Comparison of ENCODE assay signal across 7 worm cellular contexts in genomic region chrIII:5563680-5564079, ce11.
A peak's percentile ranks its signal among the peaks of the same experiment; 100 is the strongest.
TF ChIP-seq lines count a peak whose summit lies in the region.

No protein-coding gene starts in this region.

TF ChIP-seq in whole organism, L1 larva, 84 proteins besides CTCF, POLR2A, EP300 and RAD21 (continues in another document):
- peak; percentile 69 for TF ChIP-seq nhr-71 (tag; optimal IDR thresholded peaks at IDR 0.05; lab: Kevin White, UChicago)
- peak; percentile 15 for TF ChIP-seq swsn-7 (tag; optimal IDR thresholded peaks at IDR 0.05; lab: Kevin White, UChicago)
- TF ChIP-seq lsy-2 (tag; optimal IDR thresholded peaks at IDR 0.05; lab: Kevin White, UChicago) = peak; percentile 10 to 49
- peak; percentile 11 to 19 for TF ChIP-seq efl-1 (optimal IDR thresholded peaks at IDR 0.05; lab: Kevin White, UChicago)
- TF ChIP-seq efl-1 (GFP tag; optimal IDR thresholded peaks at IDR 0.05 in 1 of 2; lab: Kevin White, UChicago) = peak in 1 of 2 experiments; percentile 87
- TF ChIP-seq tbx-2 (tag; optimal IDR thresholded peaks at IDR 0.05; lab: Kevin White, UChicago) = peak; percentile 31
- peak; percentile 69 for TF ChIP-seq dsc-1 (tag; optimal IDR thresholded peaks at IDR 0.05; lab: Kevin White, UChicago)
- no peak for TF ChIP-seq egl-13 (tag; optimal IDR thresholded peaks at IDR 0.05; lab: Kevin White, UChicago)
- peak; percentile 54 for TF ChIP-seq rnt-1 (tag; optimal IDR thresholded peaks at IDR 0.05; lab: Kevin White, UChicago)
- no peak for TF ChIP-seq ceh-90 (tag; optimal IDR thresholded peaks at IDR 0.05; lab: Kevin White, UChicago)
- TF ChIP-seq mef-2 (tag; optimal IDR thresholded peaks at IDR 0.05; lab: Kevin White, UChicago) = no peak
- TF ChIP-seq snu-23 (GFP tag; optimal IDR thresholded peaks at IDR 0.05; lab: Kevin White, UChicago) = peak; percentile 41
- peak; percentile 12 for TF ChIP-seq mep-1 (tag; optimal IDR thresholded peaks at IDR 0.05; lab: Kevin White, UChicago)

TF ChIP-seq in whole organism, L2 larva, 48 proteins besides CTCF, POLR2A, EP300 and RAD21:
- TF ChIP-seq elt-3 (tag; optimal IDR thresholded peaks at IDR 0.05; lab: Kevin White, UChicago) (no peak), lsy-2 (tag; optimal IDR thresholded peaks at IDR 0.05; lab: Kevin White, UChicago) (peak in 1 of 2 experiments; percentile 23), F13H6.1 (tag; optimal IDR thresholded peaks at IDR 0.05; lab: Kevin White, UChicago) (peak; percentile 70), ceh-16 (tag; optimal IDR thresholded peaks at IDR 0.05; lab: Kevin White, UChicago) (no peak), nhr-129 (tag; optimal IDR thresholded peaks at IDR 0.05; lab: Kevin White, UChicago) (peak; percentile 76), C34F6.9 (tag; optimal IDR thresholded peaks at IDR 0.05; lab: Kevin White, UChicago) (peak; percentile 19)

TF ChIP-seq in whole organism, L3 larva, 47 proteins besides CTCF, POLR2A, EP300 and RAD21:
- TF ChIP-seq ztf-4 (tag; optimal IDR thresholded peaks at IDR 0.05; lab: Kevin White, UChicago) (no peak), nfya-1 (tag; optimal IDR thresholded peaks at IDR 0.05; lab: Kevin White, UChicago; ENCODE audit: insufficient read depth) (peak; percentile 23)
TF ChIP-seq in whole organism, L3 larva: peak in this region for 1.

TF ChIP-seq in whole organism, L4 larva, 104 proteins besides CTCF, POLR2A, EP300 and RAD21:
- TF ChIP-seq jun-1 (tag; optimal IDR thresholded peaks at IDR 0.05; lab: Kevin White, UChicago) = no peak
- peak; percentile 50 for TF ChIP-seq nhr-11 (tag; optimal IDR thresholded peaks at IDR 0.05; lab: Kevin White, UChicago)
- TF ChIP-seq daf-16 (GFP tag; optimal IDR thresholded peaks at IDR 0.05; lab: Kevin White, UChicago) = peak in 1 of 2 experiments; percentile 15
- TF ChIP-seq daf-16 (tag; optimal IDR thresholded peaks at IDR 0.05; lab: Kevin White, UChicago) = no peak
- TF ChIP-seq set-16 (GFP tag; IDR thresholded peaks at IDR 0.05; lab: Robert Waterston, UW) = peak; percentile 20; the same call in 1 of the 2 replicates
- peak in 1 of 2 experiments; percentile 6 for TF ChIP-seq unc-62 (GFP tag; optimal IDR thresholded peaks at IDR 0.05 in 1 of 2; lab: Kevin White, UChicago)
- no peak for TF ChIP-seq unc-62 (tag; optimal IDR thresholded peaks at IDR 0.05; lab: Kevin White, UChicago)
- no peak for TF ChIP-seq duxl-1 (tag; optimal IDR thresholded peaks at IDR 0.05; lab: Kevin White, UChicago; ENCODE audit: poor library complexity)
- TF ChIP-seq nhr-28 (tag; optimal IDR thresholded peaks at IDR 0.05; lab: Kevin White, UChicago) = peak; percentile 5
- TF ChIP-seq mxl-3 (GFP tag; optimal IDR thresholded peaks at IDR 0.05; lab: Kevin White, UChicago) = peak; percentile 31
- peak; percentile 52 for TF ChIP-seq hlh-11 (tag; optimal IDR thresholded peaks at IDR 0.05; lab: Kevin White, UChicago)
- no peak for TF ChIP-seq php-3 (GFP tag; IDR thresholded peaks at IDR 0.05; lab: Robert Waterston, UW)

TF ChIP-seq in whole organism, late embryonic, 69 proteins besides CTCF, POLR2A, EP300 and RAD21 (continues in another document):
- no peak for TF ChIP-seq ceh-6 (GFP tag; optimal IDR thresholded peaks at IDR 0.05; lab: Kevin White, UChicago)
- TF ChIP-seq hlh-15 (tag; optimal IDR thresholded peaks at IDR 0.05; lab: Kevin White, UChicago) = no peak
- TF ChIP-seq sox-2 (GFP tag; IDR thresholded peaks at IDR 0.05; lab: Robert Waterston, UW) = no peak
- no peak for TF ChIP-seq fax-1 (tag; optimal IDR thresholded peaks at IDR 0.05; lab: Kevin White, UChicago)
- TF ChIP-seq ztf-16 (tag; optimal IDR thresholded peaks at IDR 0.05; lab: Kevin White, UChicago) = no peak
- no peak for TF ChIP-seq sdc-2 (tag; optimal IDR thresholded peaks at IDR 0.05; lab: Kevin White, UChicago)
- no peak for TF ChIP-seq fkh-6 (tag; optimal IDR thresholded peaks at IDR 0.05; lab: Kevin White, UChicago)
- TF ChIP-seq gmeb-2 (tag; optimal IDR thresholded peaks at IDR 0.05; lab: Kevin White, UChicago) = no peak
- no peak for TF ChIP-seq mec-3 (tag; optimal IDR thresholded peaks at IDR 0.05; lab: Kevin White, UChicago; ENCODE audit: borderline replicate concordance)
- TF ChIP-seq ceh-9 (tag; optimal IDR thresholded peaks at IDR 0.05; lab: Kevin White, UChicago) = no peak
- TF ChIP-seq ceh-14 (tag; optimal IDR thresholded peaks at IDR 0.05; lab: Kevin White, UChicago) = no peak
- TF ChIP-seq ceh-19 (GFP tag; optimal IDR thresholded peaks at IDR 0.05; lab: Kevin White, UChicago) = no peak
- no peak for TF ChIP-seq pha-2 (tag; optimal IDR thresholded peaks at IDR 0.05; lab: Kevin White, UChicago)
- no peak for TF ChIP-seq F13H6.1 (tag; optimal IDR thresholded peaks at IDR 0.05; lab: Kevin White, UChicago)
- no peak for TF ChIP-seq unc-42 (tag; optimal IDR thresholded peaks at IDR 0.05; lab: Kevin White, UChicago)
- peak; percentile 42 for TF ChIP-seq unc-55 (GFP tag; optimal IDR thresholded peaks at IDR 0.05; lab: Kevin White, UChicago)
- no peak for TF ChIP-seq odd-2 (tag; optimal IDR thresholded peaks at IDR 0.05; lab: Kevin White, UChicago)
- no peak for TF ChIP-seq pag-3 (tag; optimal IDR thresholded peaks at IDR 0.05; lab: Kevin White, UChicago; ENCODE audit: borderline replicate concordance)
- no peak for TF ChIP-seq ceh-30 (tag; optimal IDR thresholded peaks at IDR 0.05; lab: Kevin White, UChicago)
- no peak for TF ChIP-seq pax-1 (tag; optimal IDR thresholded peaks at IDR 0.05; lab: Kevin White, UChicago)
- no peak for TF ChIP-seq lin-11 (tag; optimal IDR thresholded peaks at IDR 0.05; lab: Kevin White, UChicago)

TF ChIP-seq in whole organism, mixed stage, embryonic, 35 proteins besides CTCF, POLR2A, EP300 and RAD21 (continues in another document):
- TF ChIP-seq lin-32 (GFP tag; optimal IDR thresholded peaks at IDR 0.05; lab: Kevin White, UChicago) (no peak), pha-4 (tag; optimal IDR thresholded peaks at IDR 0.05; lab: Kevin White, UChicago) (no peak), sptf-1 (tag; optimal IDR thresholded peaks at IDR 0.05; lab: Kevin White, UChicago) (no peak), nhr-2 (tag; optimal IDR thresholded peaks at IDR 0.05; lab: Kevin White, UChicago) (no peak), ham-2 (GFP tag; optimal IDR thresholded peaks at IDR 0.05; lab: Kevin White, UChicago) (no peak), elt-1 (tag; optimal IDR thresholded peaks at IDR 0.05; lab: Kevin White, UChicago; ENCODE audit: borderline replicate concordance, insufficient read depth) (no peak), ceh-43 (GFP tag; optimal IDR thresholded peaks at IDR 0.05; lab: Kevin White, UChicago) (no peak), blmp-1 (tag; optimal IDR thresholded peaks at IDR 0.05; lab: Kevin White, UChicago) (no peak), elt-3 (tag; optimal IDR thresholded peaks at IDR 0.05; lab: Kevin White, UChicago) (no peak), cnd-1 (tag; optimal IDR thresholded peaks at IDR 0.05; lab: Kevin White, UChicago) (no peak), unc-120 (tag; optimal IDR thresholded peaks at IDR 0.05; lab: Kevin White, UChicago; ENCODE audit: poor library complexity, severe bottlenecking) (peak; percentile 96), ceh-39 (tag; optimal IDR thresholded peaks at IDR 0.05; lab: Kevin White, UChicago) (no peak), mls-2 (tag; optimal IDR thresholded peaks at IDR 0.05; lab: Kevin White, UChicago) (no peak), lsy-2 (tag; optimal IDR thresholded peaks at IDR 0.05; lab: Kevin White, UChicago) (no peak), ztf-11 (tag; optimal IDR thresholded peaks at IDR 0.05; lab: Kevin White, UChicago) (no peak), lin-13 (tag; optimal IDR thresholded peaks at IDR 0.05; lab: Kevin White, UChicago) (no peak), ces-1 (GFP tag; optimal IDR thresholded peaks at IDR 0.05; lab: Kevin White, UChicago) (no peak), nhr-76 (tag; optimal IDR thresholded peaks at IDR 0.05; lab: Kevin White, UChicago) (no peak), zip-8 (tag; optimal IDR thresholded peaks at IDR 0.05; lab: Kevin White, UChicago) (no peak), unc-62 (GFP tag; optimal IDR thresholded peaks at IDR 0.05; lab: Kevin White, UChicago) (peak; percentile 62), nhr-28 (tag; optimal IDR thresholded peaks at IDR 0.05; lab: Kevin White, UChicago) (no peak), nhr-237 (tag; optimal IDR thresholded peaks at IDR 0.05; lab: Kevin White, UChicago) (peak; percentile 37)

TF ChIP-seq in whole organism, young adult, 124 proteins besides CTCF, POLR2A, EP300 and RAD21:
- TF ChIP-seq hrde-1 (tag; optimal IDR thresholded peaks at IDR 0.05; lab: Kevin White, UChicago; ENCODE audit: borderline replicate concordance) (no peak), hlh-12 (tag; optimal IDR thresholded peaks at IDR 0.05; lab: Kevin White, UChicago) (no peak), hmg-1.2 (GFP tag; IDR thresholded peaks at IDR 0.05; lab: Robert Waterston, UW) (0 out of 2 replicates have a peak, but pooled peaks have one; percentile 10), nfyb-1 (GFP tag; IDR thresholded peaks at IDR 0.05; lab: Robert Waterston, UW) (no peak), F49E8.2 (tag; optimal IDR thresholded peaks at IDR 0.05; lab: Kevin White, UChicago; ENCODE audit: insufficient read depth) (no peak), zfh-2 (GFP tag; conservative IDR thresholded peaks at IDR 0.05; lab: Robert Waterston, UW) (peak; percentile 84), F10E7.11 (tag; optimal IDR thresholded peaks at IDR 0.05; lab: Kevin White, UChicago) (no peak), ztf-18 (tag; optimal IDR thresholded peaks at IDR 0.05; lab: Kevin White, UChicago) (no peak)
